Worm (Caenorhabditis elegans) whole organism, L1 larva: ENCODE results near the gene F44A2.7.

ENCODE experiments used
- C34B4.2 ChIP-seq: sonication (generic microtip); optimal IDR thresholded peaks from 2 replicates; lab custom pipeline; 2017; ENCODE audit warnings: mild to moderate bottlenecking, missing genetic modification characterization, missing compliant biosample characterization
- F16B12.6 ChIP-seq: fragments of 150-350 bp; optimal IDR thresholded peaks from 2 replicates; lab custom pipeline; 2014; ENCODE audit warnings: missing biosample characterization, missing genetic modification characterization
- Y116A8C.19 ChIP-seq: sonication (generic microtip); optimal IDR thresholded peaks from 2 replicates; lab custom pipeline; 2016; ENCODE audit warnings: missing compliant biosample characterization, missing genetic modification characterization, borderline replicate concordance
- aha-1 ChIP-seq: fragments of 150-350 bp; optimal IDR thresholded peaks from 2 replicates; lab custom pipeline; 2014; ENCODE audit warnings: missing biosample characterization, missing genetic modification characterization
- alr-1 ChIP-seq: fragments of 200-800 bp; sonication (Bioruptor generic); optimal IDR thresholded peaks from 2 replicates; lab custom pipeline; 2018; ENCODE audit warnings: borderline replicate concordance, mild to moderate bottlenecking, missing genetic modification characterization, missing compliant biosample characterization
- aly-2 ChIP-seq: fragments of 150-350 bp; optimal IDR thresholded peaks from 2 replicates; lab custom pipeline; 2014; ENCODE audit warnings: missing biosample characterization, missing genetic modification characterization
- ceh-63 ChIP-seq: fragments of 200-800 bp; sonication (Bioruptor generic); optimal IDR thresholded peaks from 2 replicates; lab custom pipeline; 2018; ENCODE audit warnings: mild to moderate bottlenecking, missing genetic modification characterization, missing compliant biosample characterization
- ceh-90 ChIP-seq: sonication (generic microtip); optimal IDR thresholded peaks from 2 replicates; lab custom pipeline; 2016; ENCODE audit warnings: missing genetic modification characterization, missing compliant biosample characterization
- dpl-1 ChIP-seq, 3 experiments: fragments of 150-350 bp in 2 of 3; sonication (generic microtip) in 1 of 3; optimal IDR thresholded peaks; 2 replicates each; lab custom pipeline; 2014 to 2017; ENCODE audit warnings: missing biosample characterization in 3 of 3, missing genetic modification characterization in 3 of 3, missing genetic modification reagents in 3 of 3
- dsc-1 ChIP-seq: sonication (generic microtip); optimal IDR thresholded peaks from 2 replicates; lab custom pipeline; 2016; ENCODE audit warnings: mild to moderate bottlenecking, missing genetic modification characterization, missing compliant biosample characterization
- elt-3 ChIP-seq, 6 experiments: fragments of 150-350 bp in 1 of 6; sonication (generic microtip); optimal IDR thresholded peaks; 2 replicates each; lab custom pipeline; 2017 to 2018; ENCODE audit warnings: missing biosample characterization in 6 of 6, missing genetic modification characterization in 6 of 6, inconsistent platforms in 1 of 6
- fkh-10 ChIP-seq: sonication (generic microtip); optimal IDR thresholded peaks from 2 replicates; lab custom pipeline; 2017; ENCODE audit warnings: missing biosample characterization, missing genetic modification reagents, missing genetic modification characterization
- fkh-4 ChIP-seq: sonication (generic microtip); optimal IDR thresholded peaks from 2 replicates; lab custom pipeline; 2016; ENCODE audit warnings: missing compliant biosample characterization, missing genetic modification characterization, borderline replicate concordance
- fkh-8 ChIP-seq: sonication (generic microtip); optimal IDR thresholded peaks from 2 replicates; lab custom pipeline; 2016; ENCODE audit warnings: mild to moderate bottlenecking, missing genetic modification characterization, missing compliant biosample characterization
- fos-1 ChIP-seq: fragments of 150-350 bp; optimal IDR thresholded peaks from 2 replicates; lab custom pipeline; 2014; ENCODE audit warnings: missing biosample characterization, missing genetic modification characterization
- hlh-4 ChIP-seq: sonication (generic microtip); optimal IDR thresholded peaks from 2 replicates; lab custom pipeline; 2016; ENCODE audit warnings: mild to moderate bottlenecking, missing genetic modification characterization, missing compliant biosample characterization
- hpl-2 ChIP-seq: fragments of 150-350 bp; optimal IDR thresholded peaks from 2 replicates; lab custom pipeline; 2014; ENCODE audit warnings: missing biosample characterization, missing genetic modification reagents, missing genetic modification characterization
- isw-1 ChIP-seq: fragments of 200-800 bp; sonication (Bioruptor generic); IDR thresholded peaks from 2 replicates; pipeline ENCODE4 v1.3.6; 2022; ENCODE audit warnings: missing genetic modification characterization, missing compliant biosample characterization
- lin-14 ChIP-seq: fragments of 200-800 bp; sonication (Bioruptor generic); optimal IDR thresholded peaks from 2 replicates; lab custom pipeline; 2018; ENCODE audit warnings: mild to moderate bottlenecking, missing genetic modification characterization, moderate library complexity, missing compliant biosample characterization
- lin-15B ChIP-seq: fragments of 150-350 bp; sonication (generic microtip); optimal IDR thresholded peaks from 3 replicates; lab custom pipeline; 2014; ENCODE audit warnings: missing biosample characterization, missing genetic modification characterization
- lin-35 ChIP-seq, 2 experiments: fragments of 150-350 bp; optimal IDR thresholded peaks; 2 replicates each; lab custom pipeline; 2014; ENCODE audit warnings: missing biosample characterization in 2 of 2, missing genetic modification characterization in 2 of 2, missing genetic modification reagents in 2 of 2
- lin-39 ChIP-seq: fragments of 150-350 bp; optimal IDR thresholded peaks from 2 replicates; lab custom pipeline; 2014; ENCODE audit warnings: missing biosample characterization, missing genetic modification reagents, missing genetic modification characterization
- lsy-2 ChIP-seq, 2 experiments: fragments of 150-350 bp; optimal IDR thresholded peaks; 2 replicates each; lab custom pipeline; 2014; ENCODE audit warnings: missing biosample characterization in 2 of 2, missing genetic modification characterization in 2 of 2
- mab-9 ChIP-seq: fragments of 200-800 bp; sonication (Bioruptor generic); IDR thresholded peaks from 2 replicates; pipeline ENCODE4 v1.3.6; 2022; ENCODE audit warnings: missing genetic modification reagents, missing genetic modification characterization, missing compliant biosample characterization
- mdl-1 ChIP-seq, 2 experiments: fragments of 150-350 bp; optimal IDR thresholded peaks; 2 replicates each; lab custom pipeline; 2014 to 2017; ENCODE audit warnings: missing biosample characterization in 2 of 2, missing genetic modification characterization in 2 of 2, inconsistent platforms in 1 of 2
- nhr-12 ChIP-seq: sonication (generic microtip); optimal IDR thresholded peaks from 2 replicates; lab custom pipeline; 2017; ENCODE audit warnings: missing biosample characterization, missing genetic modification characterization
- nhr-19 ChIP-seq: fragments of 200-800 bp; sonication (Bioruptor generic); conservative IDR thresholded peaks from 2 replicates; pipeline ENCODE4 v1.3.6; 2022; ENCODE audit warnings: missing genetic modification characterization, missing compliant biosample characterization
- nhr-237 ChIP-seq: fragments of 150-350 bp; optimal IDR thresholded peaks from 2 replicates; lab custom pipeline; 2014; ENCODE audit warnings: missing biosample characterization, missing genetic modification characterization
- nhr-28 ChIP-seq: fragments of 150-350 bp; optimal IDR thresholded peaks from 2 replicates; lab custom pipeline; 2014; ENCODE audit warnings: missing biosample characterization, missing genetic modification characterization
- nhr-47 ChIP-seq: sonication (generic microtip); optimal IDR thresholded peaks from 2 replicates; lab custom pipeline; 2016; ENCODE audit warnings: mild to moderate bottlenecking, missing genetic modification characterization, moderate library complexity, missing compliant biosample characterization
- nhr-71 ChIP-seq: sonication (generic microtip); optimal IDR thresholded peaks from 2 replicates; lab custom pipeline; 2016; ENCODE audit warnings: mild to moderate bottlenecking, missing genetic modification characterization, moderate library complexity, missing compliant biosample characterization
- nhr-76 ChIP-seq: sonication (generic microtip); optimal IDR thresholded peaks from 2 replicates; lab custom pipeline; 2017; ENCODE audit warnings: missing biosample characterization, missing genetic modification characterization
- nhr-77 ChIP-seq: fragments of 150-350 bp; optimal IDR thresholded peaks from 2 replicates; lab custom pipeline; 2014; ENCODE audit warnings: missing biosample characterization, missing genetic modification characterization
- nhr-85 ChIP-seq: sonication (generic microtip); peaks from one replicate; lab custom pipeline; 2016; ENCODE audit warnings: missing genetic modification characterization, inconsistent platforms, missing compliant biosample characterization
- nhr-90 ChIP-seq: sonication (generic microtip); optimal IDR thresholded peaks from 2 replicates; lab custom pipeline; 2016; ENCODE audit warnings: mild to moderate bottlenecking, missing genetic modification characterization, missing compliant biosample characterization; ENCODE audit not compliant: poor library complexity
- pag-3 ChIP-seq: sonication (generic microtip); optimal IDR thresholded peaks from 2 replicates; lab custom pipeline; 2017; ENCODE audit warnings: missing genetic modification characterization, mild to moderate bottlenecking, missing compliant biosample characterization, antibody characterized with exemption, borderline replicate concordance; ENCODE audit not compliant: insufficient read depth
- pax-3 ChIP-seq: fragments of 200-800 bp; sonication (Bioruptor generic); optimal IDR thresholded peaks from 2 replicates; lab custom pipeline; 2018; ENCODE audit warnings: mild to moderate bottlenecking, missing genetic modification characterization, moderate library complexity, missing compliant biosample characterization
- pqm-1 ChIP-seq: sonication (generic microtip); optimal IDR thresholded peaks from 3 replicates; lab custom pipeline; 2017; ENCODE audit warnings: missing biosample characterization, missing genetic modification characterization
- rnt-1 ChIP-seq: sonication (generic microtip); optimal IDR thresholded peaks from 2 replicates; lab custom pipeline; 2016; ENCODE audit warnings: mild to moderate bottlenecking, missing genetic modification characterization, moderate library complexity, missing compliant biosample characterization
- sox-4 ChIP-seq: sonication (generic microtip); optimal IDR thresholded peaks from 2 replicates; lab custom pipeline; 2016; ENCODE audit warnings: missing genetic modification characterization, missing compliant biosample characterization
- sup-37 ChIP-seq: fragments of 200-800 bp; sonication (Bioruptor generic); optimal IDR thresholded peaks from 2 replicates; lab custom pipeline; 2018; ENCODE audit warnings: mild to moderate bottlenecking, missing genetic modification characterization, missing compliant biosample characterization
- swsn-7 ChIP-seq: sonication (generic microtip); optimal IDR thresholded peaks from 2 replicates; lab custom pipeline; 2016; ENCODE audit warnings: missing genetic modification characterization, missing compliant biosample characterization
- tlp-1 ChIP-seq: fragments of 150-350 bp; optimal IDR thresholded peaks from 2 replicates; lab custom pipeline; 2014; ENCODE audit warnings: missing biosample characterization, missing genetic modification characterization
- unc-130 ChIP-seq: fragments of 150-350 bp; optimal IDR thresholded peaks from 2 replicates; lab custom pipeline; 2017; ENCODE audit warnings: missing biosample characterization, missing genetic modification characterization, inconsistent platforms
- unc-62 ChIP-seq: fragments of 150-350 bp; optimal IDR thresholded peaks from 2 replicates; lab custom pipeline; 2014; ENCODE audit warnings: missing biosample characterization, missing genetic modification reagents, missing genetic modification characterization
- unc-86 ChIP-seq: sonication (generic microtip); optimal IDR thresholded peaks from 2 replicates; lab custom pipeline; 2016; ENCODE audit warnings: missing genetic modification characterization, missing compliant biosample characterization
- unc-98 ChIP-seq: fragments of 200-800 bp; sonication (Bioruptor generic); IDR thresholded peaks from 2 replicates; pipeline ENCODE4 v1.3.6; 2022; ENCODE audit warnings: missing genetic modification characterization, missing compliant biosample characterization
- xbp-1 ChIP-seq: sonication (generic microtip); optimal IDR thresholded peaks from 2 replicates; lab custom pipeline; 2016; ENCODE audit warnings: missing genetic modification characterization, missing compliant biosample characterization
- ztf-4 ChIP-seq: fragments of 150-350 bp; optimal IDR thresholded peaks from 2 replicates; lab custom pipeline; 2014; ENCODE audit warnings: missing biosample characterization, missing genetic modification characterization

F44A2.7 gene

ce11 chrV:9321185-9321584, at the start of gene F44A2.7:
Gene F44A2.7, plus strand, starts transcription at chrV:9321485.
- TF ChIP-seq mab-9 (GFP tag; lab: Robert Waterston, UW), result no peak
- TF ChIP-seq nhr-28, result no peak
- TF ChIP-seq ztf-4 (tag; lab: Kevin White, UChicago), result no peak
- TF ChIP-seq Y116A8C.19 (tag; lab: Kevin White, UChicago), result no peak
- no peak for TF ChIP-seq pqm-1 (tag; lab: Kevin White, UChicago)
- no peak for TF ChIP-seq nhr-85 (tag; lab: Kevin White, UChicago)
- no peak for TF ChIP-seq dpl-1 (GFP tag; optimal IDR thresholded peaks at IDR 0.05; lab: Kevin White, UChicago)
- no peak for TF ChIP-seq nhr-77

DNA sequence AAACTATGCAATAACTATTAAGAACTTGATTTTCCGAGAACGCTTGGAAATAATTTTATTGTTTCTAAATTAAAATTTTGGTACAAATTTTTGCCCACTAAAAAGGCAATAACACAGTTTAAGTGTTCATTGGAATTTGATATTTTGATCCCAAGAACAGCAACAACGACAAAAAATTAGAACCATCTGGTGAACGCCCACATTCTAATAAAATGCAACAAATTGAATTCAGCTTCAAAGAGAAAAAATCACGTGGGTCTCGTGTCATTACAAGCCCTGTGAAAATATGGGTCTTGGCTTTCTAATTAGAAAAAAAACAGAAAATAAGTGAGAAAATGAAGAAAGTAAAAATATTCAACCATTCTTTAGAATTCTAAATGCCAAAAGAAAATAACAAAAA, 49.5 kb upstream of the F44A2.7 start:
- no peak for TF ChIP-seq ceh-90 (tag; lab: Kevin White, UChicago)
- TF ChIP-seq nhr-19, result no peak
- no peak for TF ChIP-seq C34B4.2 (tag; lab: Kevin White, UChicago)
- TF ChIP-seq nhr-90 (tag; lab: Kevin White, UChicago), result no peak
- no peak for TF ChIP-seq rnt-1 (tag; lab: Kevin White, UChicago)
- TF ChIP-seq nhr-71, result peak; percentile 30
- TF ChIP-seq unc-98 (GFP tag; lab: Robert Waterston, UW), result no peak
- TF ChIP-seq nhr-85 (tag; lab: Kevin White, UChicago), result peak; percentile 56
- TF ChIP-seq elt-3 (tag; optimal IDR thresholded peaks at IDR 0.05; lab: Kevin White, UChicago), result no peak
- no peak for TF ChIP-seq nhr-28
- no peak for TF ChIP-seq ceh-63 (GFP tag; lab: Kevin White, UChicago)
- TF ChIP-seq aly-2, result no peak
- TF ChIP-seq fkh-4 (tag; lab: Kevin White, UChicago), result peak; percentile 91
- peak; percentile 98 for TF ChIP-seq dsc-1
- TF ChIP-seq nhr-77, result no peak
- no peak for TF ChIP-seq alr-1 (tag; lab: Kevin White, UChicago)
- TF ChIP-seq fkh-8 (tag; lab: Kevin White, UChicago), result peak; percentile 42
- no peak for TF ChIP-seq sup-37 (GFP tag; lab: Kevin White, UChicago)
- TF ChIP-seq lsy-2 (tag; optimal IDR thresholded peaks at IDR 0.05; lab: Kevin White, UChicago), result no peak
- no peak for TF ChIP-seq hpl-2
- no peak for TF ChIP-seq nhr-12 (tag; lab: Kevin White, UChicago)
- TF ChIP-seq, all 84 proteins: peak for 5

ce11 chrV:9272624-9273023, 48.7 kb upstream of the F44A2.7 start:
- no peak for TF ChIP-seq nhr-85 (tag; lab: Kevin White, UChicago)
- peak; percentile 57 for TF ChIP-seq pax-3 (tag; lab: Kevin White, UChicago)
- TF ChIP-seq swsn-7 (tag; lab: Kevin White, UChicago), result no peak
- TF ChIP-seq fos-1 (tag; lab: Kevin White, UChicago), result no peak
- TF ChIP-seq lin-39 (tag; lab: Kevin White, UChicago), result no peak
- TF ChIP-seq nhr-71, result peak; percentile 65
- no peak for TF ChIP-seq nhr-76
- TF ChIP-seq unc-62, result no peak
- TF ChIP-seq nhr-28, result no peak
- TF ChIP-seq fkh-10 (GFP tag; lab: Kevin White, UChicago), result no peak
- TF ChIP-seq dsc-1, result peak; percentile 73
- TF ChIP-seq lin-35 (GFP tag; optimal IDR thresholded peaks at IDR 0.05; lab: Kevin White, UChicago), result no peak
- no peak for TF ChIP-seq unc-86 (tag; lab: Kevin White, UChicago)
- TF ChIP-seq nhr-237 (tag; lab: Kevin White, UChicago), result no peak
- no peak for TF ChIP-seq unc-130
- TF ChIP-seq pag-3 (tag; lab: Kevin White, UChicago), result no peak
- TF ChIP-seq nhr-47 (tag; lab: Kevin White, UChicago), result no peak
- no peak for TF ChIP-seq F16B12.6 (tag; lab: Kevin White, UChicago)
- no peak for TF ChIP-seq lin-15B
- no peak for TF ChIP-seq mdl-1 (tag; optimal IDR thresholded peaks at IDR 0.05; lab: Kevin White, UChicago)
- TF ChIP-seq isw-1 (GFP tag; lab: Robert Waterston, UW), result no peak
- peak; percentile 31 for TF ChIP-seq lin-14 (GFP tag; lab: Kevin White, UChicago)
- no peak for TF ChIP-seq sup-37 (GFP tag; lab: Kevin White, UChicago)
- peak; percentile 19 for TF ChIP-seq sox-4
- TF ChIP-seq unc-98 (GFP tag; lab: Robert Waterston, UW), result no peak
- TF ChIP-seq rnt-1 (tag; lab: Kevin White, UChicago), result no peak
- peak; percentile 54 for TF ChIP-seq fkh-8 (tag; lab: Kevin White, UChicago)
- no peak for TF ChIP-seq hlh-4 (tag; lab: Kevin White, UChicago)
- no peak for TF ChIP-seq elt-3 (tag; optimal IDR thresholded peaks at IDR 0.05; lab: Kevin White, UChicago)
- no peak for TF ChIP-seq xbp-1
- no peak for TF ChIP-seq tlp-1 (tag; lab: Kevin White, UChicago)
- TF ChIP-seq aha-1 (tag; lab: Kevin White, UChicago), result no peak
